Worm (Caenorhabditis elegans): Measurements from ENCODE around the gene ifta-1.

The ifta-1 gene

DNA sequence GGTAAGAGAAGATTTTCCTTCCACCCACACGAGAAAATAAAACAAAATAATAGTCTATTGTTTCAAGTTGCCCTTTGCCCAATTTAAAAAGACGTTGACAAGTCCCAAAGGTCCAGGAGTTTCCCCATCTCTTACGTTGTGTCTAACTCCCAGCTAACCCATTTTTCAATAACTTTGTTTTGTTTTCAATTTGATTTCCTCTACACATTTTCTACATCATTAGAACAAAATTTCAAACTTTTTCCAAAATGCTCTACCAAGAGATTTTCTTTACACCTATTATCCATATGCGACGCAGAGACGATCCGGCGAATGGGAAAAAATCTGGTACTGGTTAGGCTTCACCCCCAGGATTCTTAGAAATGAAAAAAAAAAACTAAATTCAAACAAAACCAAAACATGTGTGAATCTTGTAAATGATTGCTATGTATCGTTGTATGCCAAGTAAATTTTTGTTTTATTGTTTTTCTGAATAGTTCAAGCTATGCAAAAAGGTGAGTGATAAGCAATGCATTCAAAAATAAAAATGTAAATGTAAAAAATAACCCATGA lies 27.2 kb upstream of the ifta-1 start:
- TF ChIP-seq ceh-32 (tag; optimal IDR thresholded peaks at IDR 0.05; ENCODE audit: poor library complexity), result no peak
- peak; percentile 2 for TF ChIP-seq ces-1 (GFP tag; optimal IDR thresholded peaks at IDR 0.05)
- TF ChIP-seq php-3 (GFP tag; IDR thresholded peaks at IDR 0.05), result no peak
- TF ChIP-seq T26A8.4 (GFP tag; IDR thresholded peaks at IDR 0.05), result no peak
- no peak for TF ChIP-seq aha-1 (tag)

DNA sequence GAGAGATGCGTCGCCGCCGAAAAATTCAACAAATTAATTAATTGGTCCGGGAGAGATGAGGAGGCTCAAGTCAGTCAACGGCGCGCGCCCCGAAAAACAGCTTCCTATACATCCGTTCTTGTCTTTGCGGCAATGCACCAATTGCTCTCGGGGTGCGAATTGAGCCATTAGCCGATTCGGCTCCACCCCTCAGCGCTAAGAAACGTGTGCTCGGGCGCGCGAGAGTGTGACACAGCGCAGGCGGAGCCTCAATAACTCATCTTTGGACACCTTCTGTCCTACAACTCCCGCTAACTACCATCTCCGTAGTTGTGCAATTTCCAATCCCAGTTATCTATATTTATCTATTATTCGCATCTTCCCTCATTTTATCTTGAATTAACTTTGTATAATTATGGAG lies 20.1 kb upstream of the ifta-1 start:
- no peak for TF ChIP-seq daf-19 (GFP tag; conservative IDR thresholded peaks at IDR 0.05)
- TF ChIP-seq set-16 (GFP tag; IDR thresholded peaks at IDR 0.05), result peak; percentile 66
- no peak for TF ChIP-seq lin-15B (tag; optimal IDR thresholded peaks at IDR 0.05)
- 0 out of 2 replicates have a peak, but pooled peaks have one; percentile 7 for TF ChIP-seq Y48G9A.11 (GFP tag; IDR thresholded peaks at IDR 0.05)
- TF ChIP-seq hif-1 (tag; optimal IDR thresholded peaks at IDR 0.05), result no peak
- no peak for TF ChIP-seq mdt-29 (GFP tag; IDR thresholded peaks at IDR 0.05)

DNA sequence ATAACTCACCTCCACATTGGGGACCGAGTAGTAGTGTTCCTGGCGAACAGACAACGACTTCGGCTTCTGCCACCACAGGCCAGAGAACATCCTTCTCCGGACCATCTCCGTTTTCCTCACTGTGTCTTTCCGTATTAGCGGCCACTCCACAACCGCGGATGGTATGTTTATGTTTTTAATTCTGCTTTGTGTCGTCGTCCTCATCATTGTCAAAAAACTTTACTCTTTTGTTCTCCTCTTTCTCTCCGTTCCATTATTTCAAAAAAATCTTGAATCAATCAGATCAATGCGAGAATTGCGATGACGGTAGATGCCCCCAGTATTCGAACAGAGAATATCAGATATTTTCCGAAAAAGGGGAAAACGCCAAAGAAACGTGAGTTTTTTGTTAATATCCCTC lies 14.9 kb upstream of the ifta-1 start, which contains the start of gene mec-2:
Gene mec-2 (plus strand): TSS at position 301 of the 400 bp plus-strand sequence.
- TF ChIP-seq duxl-1 (tag; optimal IDR thresholded peaks at IDR 0.05; ENCODE audit: poor library complexity) (no peak), zfp-3 (GFP tag; conservative IDR thresholded peaks at IDR 0.05) (no peak), F26F4.8 (GFP tag; conservative IDR thresholded peaks at IDR 0.05) (no peak), dmd-9 (GFP tag; IDR thresholded peaks at IDR 0.05) (no peak), spr-3 (GFP tag; optimal IDR thresholded peaks at IDR 0.05) (no peak), daf-19 (GFP tag; conservative IDR thresholded peaks at IDR 0.05) (no peak), T20F7.1 (GFP tag; optimal IDR thresholded peaks at IDR 0.05) (no peak), egl-27 (tag; optimal IDR thresholded peaks at IDR 0.05) (no peak), spr-1 (tag; optimal IDR thresholded peaks at IDR 0.05) (no peak), tra-1 (GFP tag; IDR thresholded peaks at IDR 0.05) (no peak), D1046.2 (GFP tag; IDR thresholded peaks at IDR 0.05) (no peak), zag-1 (tag; optimal IDR thresholded peaks at IDR 0.05) (no peak), fkh-10 (GFP tag; optimal IDR thresholded peaks at IDR 0.05) (no peak), hif-1 (tag; optimal IDR thresholded peaks at IDR 0.05) (no peak), mdl-1 (tag; optimal IDR thresholded peaks at IDR 0.05) (no peak), snpc-1.2 (GFP tag; IDR thresholded peaks at IDR 0.05) (no peak), nhr-102 (tag; optimal IDR thresholded peaks at IDR 0.05) (no peak), lin-29 (GFP tag; IDR thresholded peaks at IDR 0.05) (no peak), nhr-25 (tag; optimal IDR thresholded peaks at IDR 0.05; ENCODE audit: borderline replicate concordance, insufficient read depth) (no peak), ceh-28 (tag; optimal IDR thresholded peaks at IDR 0.05) (no peak)

DNA sequence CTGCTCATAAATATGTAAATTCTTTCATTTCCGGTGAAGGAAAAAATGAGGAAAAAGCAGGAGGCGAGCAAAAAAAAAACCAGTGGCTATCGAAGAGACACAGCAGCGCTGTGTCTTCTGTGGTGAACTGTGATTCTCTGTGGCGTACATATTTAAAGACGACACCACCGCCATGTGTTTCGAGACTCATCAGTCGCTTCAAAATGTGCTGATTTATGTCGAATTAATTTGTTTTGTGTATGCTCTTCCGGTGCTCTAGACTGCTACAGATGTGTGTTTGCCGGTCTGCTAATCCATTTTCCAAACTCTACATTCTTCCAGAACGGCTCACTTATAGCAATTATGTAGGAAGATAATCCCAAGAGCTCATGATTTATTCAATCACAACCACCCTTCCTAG lies 12.9 kb upstream of the ifta-1 start:
- TF ChIP-seq F49E8.2 (tag; optimal IDR thresholded peaks at IDR 0.05; ENCODE audit: borderline replicate concordance) (no peak), madf-5 (GFP tag; IDR thresholded peaks at IDR 0.05) (no peak), lin-13 (GFP tag; optimal IDR thresholded peaks at IDR 0.05) (no peak), madf-9 (GFP tag; conservative IDR thresholded peaks at IDR 0.05) (no peak), nhr-11 (tag; optimal IDR thresholded peaks at IDR 0.05) (no peak), daf-8 (GFP tag; IDR thresholded peaks at IDR 0.05) (no peak), jun-1 (tag; optimal IDR thresholded peaks at IDR 0.05) (no peak), lin-39 (tag; optimal IDR thresholded peaks at IDR 0.05) (no peak), F10B5.3 (tag; optimal IDR thresholded peaks at IDR 0.05) (no peak), skn-1 (tag; optimal IDR thresholded peaks at IDR 0.05) (no peak), mdl-1 (tag; optimal IDR thresholded peaks at IDR 0.05) (no peak), tra-1 (GFP tag; IDR thresholded peaks at IDR 0.05) (no peak), dve-1 (tag; optimal IDR thresholded peaks at IDR 0.05; ENCODE audit: insufficient read depth) (no peak), php-3 (GFP tag; IDR thresholded peaks at IDR 0.05) (no peak), mdt-29 (GFP tag; IDR thresholded peaks at IDR 0.05) (no peak), egl-27 (tag; optimal IDR thresholded peaks at IDR 0.05) (no peak)

Measured in whole organism, L4 larva.